Worm (Caenorhabditis elegans) whole organism, late embryonic: ENCODE data around the gene hlh-34.

Experiments used
- C38D4.7 ChIP-seq: fragments of 200-800 bp; sonication (Bioruptor generic); optimal IDR thresholded peaks from 2 replicates; lab custom pipeline; 2018; ENCODE audit warnings: mild to moderate bottlenecking, missing genetic modification characterization, moderate library complexity, missing compliant biosample characterization
- F13H6.1 ChIP-seq: sonication (generic microtip); optimal IDR thresholded peaks from 2 replicates; lab custom pipeline; 2016; ENCODE audit warnings: missing genetic modification characterization, missing compliant biosample characterization
- K09A11.1 ChIP-seq: sonication (generic microtip); optimal IDR thresholded peaks from 2 replicates; lab custom pipeline; 2017; ENCODE audit warnings: antibody characterized with exemption, mild to moderate bottlenecking, missing genetic modification characterization, missing compliant biosample characterization; ENCODE audit not compliant: insufficient read depth
- ceh-14 ChIP-seq: sonication (generic microtip); optimal IDR thresholded peaks from 2 replicates; lab custom pipeline; 2016; ENCODE audit warnings: missing genotype, missing genetic modification characterization, missing compliant biosample characterization
- ceh-22 ChIP-seq: sonication (generic microtip); optimal IDR thresholded peaks from 2 replicates; lab custom pipeline; 2017; ENCODE audit warnings: missing biosample characterization, missing genetic modification characterization
- ceh-31 ChIP-seq: sonication (generic microtip); optimal IDR thresholded peaks from 2 replicates; lab custom pipeline; 2016; ENCODE audit warnings: missing genetic modification characterization, missing compliant biosample characterization
- ceh-34 ChIP-seq: sonication (generic microtip); optimal IDR thresholded peaks from 2 replicates; lab custom pipeline; 2016; ENCODE audit warnings: mild to moderate bottlenecking, missing genetic modification characterization, missing compliant biosample characterization
- ceh-48 ChIP-seq: sonication (generic microtip); optimal IDR thresholded peaks from 2 replicates; lab custom pipeline; 2016; ENCODE audit warnings: missing genetic modification characterization, inconsistent platforms, missing compliant biosample characterization
- ceh-6 ChIP-seq: fragments of 200-800 bp; sonication (Bioruptor generic); optimal IDR thresholded peaks from 2 replicates; lab custom pipeline; 2018; ENCODE audit warnings: mild to moderate bottlenecking, missing genetic modification characterization, missing compliant biosample characterization
- dve-1 ChIP-seq: sonication (generic microtip); optimal IDR thresholded peaks from 2 replicates; lab custom pipeline; 2017; ENCODE audit warnings: antibody characterized with exemption, mild to moderate bottlenecking, missing genetic modification characterization, missing compliant biosample characterization
- elt-2 ChIP-seq: sonication (generic microtip); optimal IDR thresholded peaks from 2 replicates; lab custom pipeline; 2016; ENCODE audit warnings: missing genetic modification reagents, missing genetic modification characterization, missing compliant biosample characterization
- elt-4 ChIP-seq: sonication (generic microtip); optimal IDR thresholded peaks from 2 replicates; lab custom pipeline; 2016; ENCODE audit warnings: missing genetic modification characterization, missing compliant biosample characterization
- ets-4 ChIP-seq: sonication (generic microtip); optimal IDR thresholded peaks from 2 replicates; lab custom pipeline; 2016; ENCODE audit warnings: missing genetic modification characterization, missing compliant biosample characterization
- fax-1 ChIP-seq: sonication (generic microtip); optimal IDR thresholded peaks from 2 replicates; lab custom pipeline; 2016; ENCODE audit warnings: missing genotype, missing genetic modification characterization, missing compliant biosample characterization
- fkh-10 ChIP-seq: fragments of 150-350 bp; optimal IDR thresholded peaks from 2 replicates; lab custom pipeline; 2014; ENCODE audit warnings: missing biosample characterization, missing genetic modification reagents, missing genetic modification characterization
- gmeb-2 ChIP-seq: sonication (generic microtip); optimal IDR thresholded peaks from 2 replicates; lab custom pipeline; 2016; ENCODE audit warnings: missing genetic modification characterization, inconsistent platforms, missing compliant biosample characterization
- hlh-13 ChIP-seq: fragments of 200-800 bp; sonication (Bioruptor generic); optimal IDR thresholded peaks from 2 replicates; lab custom pipeline; 2018; ENCODE audit warnings: mild to moderate bottlenecking, missing genetic modification characterization, missing compliant biosample characterization
- hlh-30 ChIP-seq: sonication (generic microtip); optimal IDR thresholded peaks from 2 replicates; lab custom pipeline; 2017; ENCODE audit warnings: antibody characterized with exemption, missing genetic modification characterization, missing compliant biosample characterization; ENCODE audit not compliant: insufficient read depth
- hlh-6 ChIP-seq: sonication (generic microtip); optimal IDR thresholded peaks from 2 replicates; lab custom pipeline; 2016; ENCODE audit warnings: missing genotype, missing genetic modification characterization, missing compliant biosample characterization
- hlh-8 ChIP-seq: sonication (generic microtip); optimal IDR thresholded peaks from 2 replicates; lab custom pipeline; 2016; ENCODE audit warnings: missing genotype, missing genetic modification characterization, missing compliant biosample characterization
- mec-3 ChIP-seq: sonication (generic microtip); optimal IDR thresholded peaks from 2 replicates; lab custom pipeline; 2016; ENCODE audit warnings: borderline replicate concordance, missing genetic modification characterization, missing compliant biosample characterization
- nhr-11 ChIP-seq: fragments of 150-350 bp; optimal IDR thresholded peaks from 2 replicates; lab custom pipeline; 2014; ENCODE audit warnings: missing biosample characterization, missing genetic modification characterization
- npax-4 ChIP-seq: sonication (generic microtip); optimal IDR thresholded peaks from 2 replicates; lab custom pipeline; 2016; ENCODE audit warnings: missing genetic modification characterization, missing compliant biosample characterization
- odd-2 ChIP-seq: sonication (generic microtip); optimal IDR thresholded peaks from 2 replicates; lab custom pipeline; 2017; ENCODE audit warnings: antibody characterized with exemption, mild to moderate bottlenecking, missing genetic modification characterization, missing compliant biosample characterization
- pat-9 ChIP-seq: fragments of 200-800 bp; sonication (Bioruptor generic); optimal IDR thresholded peaks from 2 replicates; lab custom pipeline; 2018; ENCODE audit warnings: mild to moderate bottlenecking, missing genetic modification characterization, moderate library complexity, missing compliant biosample characterization
- pha-2 ChIP-seq: sonication (generic microtip); optimal IDR thresholded peaks from 2 replicates; lab custom pipeline; 2017; ENCODE audit warnings: mild to moderate bottlenecking, missing genetic modification characterization, missing compliant biosample characterization
- pqm-1 ChIP-seq: sonication (generic microtip); optimal IDR thresholded peaks from 2 replicates; lab custom pipeline; 2016; ENCODE audit warnings: missing genetic modification characterization, missing compliant biosample characterization
- pros-1 ChIP-seq: fragments of 150-350 bp; optimal IDR thresholded peaks from 2 replicates; lab custom pipeline; 2014; ENCODE audit warnings: missing biosample characterization, missing genetic modification reagents, missing genetic modification characterization
- ref-2 ChIP-seq: sonication (generic microtip); optimal IDR thresholded peaks from 2 replicates; lab custom pipeline; 2016; ENCODE audit warnings: missing genetic modification characterization, missing compliant biosample characterization
- rnt-1 ChIP-seq: sonication (generic microtip); optimal IDR thresholded peaks from 2 replicates; lab custom pipeline; 2016; ENCODE audit warnings: missing genetic modification characterization, missing compliant biosample characterization
- sdc-2 ChIP-seq: sonication (generic microtip); optimal IDR thresholded peaks from 2 replicates; lab custom pipeline; 2016; ENCODE audit warnings: missing genotype, missing genetic modification characterization, missing compliant biosample characterization
- tbx-2 ChIP-seq: sonication (generic microtip); optimal IDR thresholded peaks from 2 replicates; lab custom pipeline; 2016; ENCODE audit warnings: missing genetic modification characterization, missing compliant biosample characterization
- tbx-7 ChIP-seq: sonication (generic microtip); optimal IDR thresholded peaks from 2 replicates; lab custom pipeline; 2016; ENCODE audit warnings: missing genotype, missing genetic modification characterization, missing compliant biosample characterization
- zip-5 ChIP-seq: sonication (generic microtip); optimal IDR thresholded peaks from 2 replicates; lab custom pipeline; 2016; ENCODE audit warnings: missing genetic modification characterization, missing compliant biosample characterization
- ztf-16 ChIP-seq: sonication (generic microtip); optimal IDR thresholded peaks from 2 replicates; lab custom pipeline; 2017; ENCODE audit warnings: missing genetic modification characterization, missing compliant biosample characterization

The hlh-34 gene

ce11 chrV:13664340-13664916 is 42.8 kb downstream of the hlh-34 start:
- TF ChIP-seq fkh-10 (GFP tag; lab: Kevin White, UChicago) = no peak
- TF ChIP-seq ceh-22 = no peak
- no peak for TF ChIP-seq ceh-6
- TF ChIP-seq ceh-34 = no peak
- TF ChIP-seq npax-4 (tag; lab: Kevin White, UChicago) = no peak
- no peak for TF ChIP-seq pha-2 (tag; lab: Kevin White, UChicago)
- TF ChIP-seq hlh-8 (tag; lab: Kevin White, UChicago) = no peak
- TF ChIP-seq tbx-7 (tag; lab: Kevin White, UChicago) = no peak
- no peak for TF ChIP-seq pat-9 (tag; lab: Kevin White, UChicago)
- TF ChIP-seq mec-3 = no peak
- no peak for TF ChIP-seq ztf-16 (tag; lab: Kevin White, UChicago)
- TF ChIP-seq sdc-2 (tag; lab: Kevin White, UChicago) = no peak
- no peak for TF ChIP-seq ceh-48 (tag; lab: Kevin White, UChicago)

- TF ChIP-seq hlh-13 (GFP tag; lab: Kevin White, UChicago) (no peak), ceh-14 (tag; lab: Kevin White, UChicago) (no peak), tbx-2 (peak; percentile 11)
Measured at ce11 chrV:13660660-13661325, 46.4 kb downstream of the hlh-34 start, which contains the start of gene letm-1. letm-1 (plus strand) TSS chrV:13661257.

- TF ChIP-seq zip-5 (tag; lab: Kevin White, UChicago) = no peak
- no peak for TF ChIP-seq gmeb-2 (tag; lab: Kevin White, UChicago)
- TF ChIP-seq ceh-31 = no peak
- no peak for TF ChIP-seq fax-1 (tag; lab: Kevin White, UChicago)
- TF ChIP-seq odd-2 (tag; lab: Kevin White, UChicago) = no peak
- TF ChIP-seq ceh-6 = no peak
- no peak for TF ChIP-seq K09A11.1 (tag; lab: Kevin White, UChicago)
- no peak for TF ChIP-seq fkh-10 (GFP tag; lab: Kevin White, UChicago)
- TF ChIP-seq ets-4 (tag; lab: Kevin White, UChicago) = no peak
- no peak for TF ChIP-seq hlh-8 (tag; lab: Kevin White, UChicago)
- TF ChIP-seq ceh-22 = no peak
- no peak for TF ChIP-seq ztf-16 (tag; lab: Kevin White, UChicago)
- TF ChIP-seq ref-2 (tag; lab: Kevin White, UChicago) = no peak
- TF ChIP-seq C38D4.7 (GFP tag; lab: Kevin White, UChicago) = no peak
- TF ChIP-seq dve-1 = no peak
- TF ChIP-seq pros-1 (tag; lab: Kevin White, UChicago) = no peak
- TF ChIP-seq tbx-2 = no peak
- no peak for TF ChIP-seq nhr-11 (tag; lab: Kevin White, UChicago)
- TF ChIP-seq elt-4 (tag; lab: Kevin White, UChicago) = no peak
- TF ChIP-seq F13H6.1 (tag; lab: Kevin White, UChicago) = no peak
- TF ChIP-seq, all 69 proteins: peak for 0
Measured at ce11 chrV:13660115-13660514, 47.1 kb downstream of the hlh-34 start.

- TF ChIP-seq elt-2 (tag; lab: Kevin White, UChicago) = peak; percentile 54
- TF ChIP-seq hlh-6 (tag; lab: Kevin White, UChicago) = no peak
Measured at ce11 chrV:13659219-13659618, 48.0 kb downstream of the hlh-34 start.

ce11 chrV:13658577-13658976 is 48.6 kb downstream of the hlh-34 start:
- TF ChIP-seq rnt-1 (tag; lab: Kevin White, UChicago) (no peak), K09A11.1 (tag; lab: Kevin White, UChicago) (no peak), hlh-30 (tag; lab: Kevin White, UChicago) (peak; percentile 87), pha-2 (tag; lab: Kevin White, UChicago) (no peak), pqm-1 (tag; lab: Kevin White, UChicago) (no peak), sdc-2 (tag; lab: Kevin White, UChicago) (no peak)
